Fruit fly (Drosophila melanogaster) whole organism, embryonic: ENCODE data around the gene Srg3.

Experiments used
- Atf-2 ChIP-seq: fragments of 200-800 bp; sonication (Bioruptor generic); optimal IDR thresholded peaks from 2 replicates; lab custom pipeline; 2016; ENCODE audit warnings: missing biosample characterization, missing genetic modification characterization
- CG10209 ChIP-seq: fragments of 200-800 bp; sonication (Bioruptor generic); optimal IDR thresholded peaks from 3 replicates; lab custom pipeline; 2017; ENCODE audit warnings: missing biosample characterization, mild to moderate bottlenecking, missing genetic modification characterization, missing genetic modification reagents
- CG10274 ChIP-seq: fragments of 200-800 bp; sonication (Bioruptor generic); optimal IDR thresholded peaks from 3 replicates; lab custom pipeline; 2017; ENCODE audit warnings: missing biosample characterization, mild to moderate bottlenecking, missing genetic modification characterization
- CG11093 ChIP-seq: fragments of 200-800 bp; sonication (Bioruptor generic); IDR thresholded peaks from 3 replicates; pipeline ENCODE4 v1.3.6; 2022; ENCODE audit warnings: missing biosample characterization, missing genetic modification characterization
- CG11696 ChIP-seq: fragments of 200-800 bp; sonication (Bioruptor generic); IDR thresholded peaks from 2 replicates; pipeline ENCODE4 v1.3.6; 2022; ENCODE audit warnings: missing biosample characterization, missing genetic modification characterization
- CG12391 ChIP-seq: fragments of 200-800 bp; sonication (Bioruptor generic); optimal IDR thresholded peaks from 3 replicates; lab custom pipeline; 2018; ENCODE audit warnings: missing biosample characterization, mild to moderate bottlenecking, missing genetic modification characterization, moderate library complexity
- CG12659 ChIP-seq: fragments of 200-800 bp; sonication (Bioruptor generic); optimal IDR thresholded peaks from 3 replicates; lab custom pipeline; 2017; ENCODE audit warnings: mild to moderate bottlenecking, missing biosample characterization, missing genetic modification reagents, missing genetic modification characterization
- CG13894 ChIP-seq: fragments of 200-800 bp; sonication (Bioruptor generic); optimal IDR thresholded peaks from 3 replicates; lab custom pipeline; 2018; ENCODE audit warnings: missing biosample characterization, mild to moderate bottlenecking, missing genetic modification characterization, moderate library complexity
- CG14710 ChIP-seq: fragments of 200-800 bp; sonication (Bioruptor generic); optimal IDR thresholded peaks from 3 replicates; lab custom pipeline; 2019; ENCODE audit warnings: missing biosample characterization, mild to moderate bottlenecking, missing genetic modification characterization, moderate library complexity
- CG15073 ChIP-seq: fragments of 200-800 bp; sonication (Bioruptor generic); optimal IDR thresholded peaks from 2 replicates; lab custom pipeline; 2016; ENCODE audit warnings: missing biosample characterization, missing genetic modification characterization
- CG17912 ChIP-seq: fragments of 200-800 bp; sonication (Bioruptor generic); optimal IDR thresholded peaks from 2 replicates; lab custom pipeline; 2018; ENCODE audit warnings: missing biosample characterization, mild to moderate bottlenecking, missing genetic modification characterization
- CG2120 ChIP-seq: fragments of 200-800 bp; sonication (Bioruptor generic); optimal IDR thresholded peaks from 3 replicates; lab custom pipeline; 2016; ENCODE audit warnings: missing biosample characterization, missing genetic modification characterization
- CG2129 ChIP-seq: fragments of 200-800 bp; sonication (Bioruptor generic); IDR thresholded peaks from 2 replicates; pipeline ENCODE4 v1.3.6; 2022; ENCODE audit warnings: missing biosample characterization, missing genetic modification characterization; ENCODE audit not compliant: partially characterized antibody
- CG33213 ChIP-seq: fragments of 200-800 bp; sonication (Bioruptor generic); optimal IDR thresholded peaks from 3 replicates; lab custom pipeline; 2016; ENCODE audit warnings: missing biosample characterization, missing genetic modification characterization
- CG3726 ChIP-seq: fragments of 200-800 bp; sonication (Bioruptor generic); IDR thresholded peaks from 3 replicates; pipeline ENCODE4, ENCODE4 v1.3.6; 2022; ENCODE audit warnings: missing biosample characterization, missing genetic modification characterization
- CG4282 ChIP-seq: fragments of 200-800 bp; sonication (Bioruptor generic); optimal IDR thresholded peaks from 2 replicates; lab custom pipeline; 2016; ENCODE audit warnings: missing biosample characterization, missing genetic modification characterization
- CG4360 ChIP-seq: fragments of 200-800 bp; sonication (Bioruptor generic); IDR thresholded peaks from 2 replicates; pipeline ENCODE4 v1.3.6; 2022; ENCODE audit warnings: missing biosample characterization, missing genetic modification characterization
- CG4707 ChIP-seq: fragments of 200-800 bp; sonication (Bioruptor generic); optimal IDR thresholded peaks from 2 replicates; lab custom pipeline; 2018; ENCODE audit warnings: missing biosample characterization, mild to moderate bottlenecking, missing genetic modification characterization, moderate library complexity
- CG6272 ChIP-seq: fragments of 200-800 bp; sonication (Bioruptor generic); IDR thresholded peaks from 2 replicates; pipeline ENCODE4 v1.3.6; 2022; ENCODE audit warnings: missing biosample characterization, missing genetic modification characterization
- CG9727 ChIP-seq: fragments of 200-800 bp; sonication (Bioruptor generic); optimal IDR thresholded peaks from 3 replicates; lab custom pipeline; 2017; ENCODE audit warnings: missing biosample characterization, mild to moderate bottlenecking, missing genetic modification characterization
- CHES-1-like ChIP-seq: fragments of 200-800 bp; sonication (Bioruptor generic); optimal IDR thresholded peaks from 2 replicates; lab custom pipeline; 2016; ENCODE audit warnings: missing biosample characterization, missing genetic modification characterization
- Dip2 ChIP-seq: fragments of 200-800 bp; sonication (Bioruptor generic); IDR thresholded peaks from 2 replicates; pipeline ENCODE4 v1.3.6; 2022; ENCODE audit warnings: missing biosample characterization, missing genetic modification characterization
- Dip3 ChIP-seq: fragments of 200-800 bp; sonication (Bioruptor generic); optimal IDR thresholded peaks from 3 replicates; lab custom pipeline; 2016; ENCODE audit warnings: missing biosample characterization, missing genetic modification characterization
- Fer1 ChIP-seq: fragments of 200-800 bp; sonication (Bioruptor generic); optimal IDR thresholded peaks from 2 replicates; lab custom pipeline; 2017; ENCODE audit warnings: missing biosample characterization, mild to moderate bottlenecking, missing genetic modification characterization
- HLHmδ ChIP-seq: fragments of 200-800 bp; sonication (Bioruptor generic); optimal IDR thresholded peaks from 2 replicates; lab custom pipeline; 2018; ENCODE audit warnings: missing biosample characterization, mild to moderate bottlenecking, missing genetic modification characterization, moderate library complexity
- Hmx ChIP-seq: fragments of 200-800 bp; sonication (Bioruptor generic); optimal IDR thresholded peaks from 2 replicates; lab custom pipeline; 2016; ENCODE audit warnings: missing biosample characterization, missing genetic modification characterization
- Jarid2 ChIP-seq: fragments of 200-800 bp; sonication (Bioruptor generic); optimal IDR thresholded peaks from 3 replicates; lab custom pipeline; 2017; ENCODE audit warnings: mild to moderate bottlenecking, missing biosample characterization, missing genetic modification reagents, missing genetic modification characterization
- Kr ChIP-seq: fragments of 200-800 bp; sonication (Bioruptor generic); optimal IDR thresholded peaks from 2 replicates; lab custom pipeline; 2017; ENCODE audit warnings: missing biosample characterization, mild to moderate bottlenecking, missing genetic modification characterization
- Pdp1 ChIP-seq, 2 experiments: fragments of 200-800 bp; sonication (Bioruptor generic); optimal IDR thresholded peaks; 3 replicates each; lab custom pipeline; 2016; ENCODE audit warnings: missing biosample characterization in 2 of 2, missing genetic modification characterization in 2 of 2, mild to moderate bottlenecking in 1 of 2, moderate library complexity in 1 of 2
- Ravus ChIP-seq: fragments of 200-800 bp; sonication (Bioruptor generic); IDR thresholded peaks from 2 replicates; pipeline ENCODE4 v1.3.6; 2022; ENCODE audit warnings: missing biosample characterization, missing genetic modification characterization
- Stat92E ChIP-seq, 3 experiments: fragments of >200 bp in 2 of 3; fragments of 200-800 bp in 1 of 3; sonication (Bioruptor generic) in 1 of 3; optimal IDR thresholded peaks; 2 replicates each; lab custom pipeline; 2017 to 2019; ENCODE audit warnings: missing biosample characterization in 3 of 3, missing genetic modification characterization in 3 of 3, mild to moderate bottlenecking in 1 of 3, moderate library complexity in 1 of 3
- chn ChIP-seq: fragments of 200-800 bp; sonication (Bioruptor generic); optimal IDR thresholded peaks from 2 replicates; lab custom pipeline; 2016; ENCODE audit warnings: missing biosample characterization, missing genetic modification characterization
- crc ChIP-seq: fragments of 200-800 bp; sonication (Bioruptor generic); optimal IDR thresholded peaks from 2 replicates; lab custom pipeline; 2016; ENCODE audit warnings: missing biosample characterization, missing genetic modification characterization
- dan ChIP-seq: fragments of 200-800 bp; sonication (Bioruptor generic); IDR thresholded peaks from 2 replicates; pipeline ENCODE4 v1.3.6; 2022; ENCODE audit warnings: missing biosample characterization, missing genetic modification characterization
- grau ChIP-seq: fragments of 200-800 bp; optimal IDR thresholded peaks from 3 replicates; lab custom pipeline; 2019; ENCODE audit warnings: missing biosample characterization, mild to moderate bottlenecking, missing genetic modification characterization, moderate library complexity
- hbn ChIP-seq: fragments of 200-800 bp; sonication (Bioruptor generic); IDR thresholded peaks from 2 replicates; pipeline ENCODE4 v1.3.6; 2022; ENCODE audit warnings: missing biosample characterization, missing genetic modification characterization; ENCODE audit not compliant: partially characterized antibody
- hth ChIP-seq: fragments of >200 bp; optimal IDR thresholded peaks from 2 replicates; lab custom pipeline; 2017; ENCODE audit warnings: inconsistent platforms
- ind ChIP-seq: fragments of 200-800 bp; sonication (Bioruptor generic); optimal IDR thresholded peaks from 3 replicates; lab custom pipeline; 2016; ENCODE audit warnings: missing biosample characterization, missing genetic modification characterization
- jing ChIP-seq: fragments of 200-800 bp; sonication (Bioruptor generic); optimal IDR thresholded peaks from 2 replicates; lab custom pipeline; 2018; ENCODE audit warnings: missing biosample characterization, mild to moderate bottlenecking, missing genetic modification characterization
- klu ChIP-seq: fragments of 200-800 bp; sonication (Bioruptor generic); IDR thresholded peaks from 2 replicates; pipeline ENCODE4 v1.3.6; 2022; ENCODE audit warnings: missing biosample characterization, missing genetic modification characterization
- lola ChIP-seq, 3 experiments: fragments of >200 bp in 2 of 3; fragments of 200-800 bp in 1 of 3; sonication (Bioruptor generic) in 1 of 3; optimal IDR thresholded peaks; 2 replicates each; lab custom pipeline; 2017 to 2019; ENCODE audit warnings: missing biosample characterization in 3 of 3, missing genetic modification characterization in 3 of 3, mild to moderate bottlenecking in 1 of 3, moderate library complexity in 1 of 3
- lov ChIP-seq, 2 experiments: fragments of 200-800 bp in 1 of 2; fragments of >200 bp in 1 of 2; sonication (Bioruptor generic) in 1 of 2; IDR thresholded peaks in 1 of 2; optimal IDR thresholded peaks in 1 of 2; 2 replicates in 1 of 2; 3 replicates in 1 of 2; pipeline versions ENCODE4 v1.3.6 to Lab custom; 2017 to 2022; ENCODE audit warnings: missing biosample characterization in 1 of 2, missing genetic modification characterization in 1 of 2
- pfk ChIP-seq: fragments of 200-800 bp; sonication (Bioruptor generic); optimal IDR thresholded peaks from 2 replicates; lab custom pipeline; 2018; ENCODE audit warnings: missing biosample characterization, mild to moderate bottlenecking, missing genetic modification characterization, moderate library complexity
- phol ChIP-seq: fragments of 200-800 bp; sonication (Bioruptor generic); optimal IDR thresholded peaks from 3 replicates; lab custom pipeline; 2018; ENCODE audit warnings: missing biosample characterization, mild to moderate bottlenecking, missing genetic modification characterization, moderate library complexity
- pum ChIP-seq: fragments of 200-800 bp; sonication (Bioruptor generic); optimal IDR thresholded peaks from 2 replicates; lab custom pipeline; 2016; ENCODE audit warnings: missing biosample characterization, missing genetic modification characterization
- sisA ChIP-seq: fragments of 200-800 bp; sonication (Bioruptor generic); IDR thresholded peaks from 2 replicates; pipeline ENCODE4 v1.3.6; 2022; ENCODE audit warnings: missing biosample characterization, missing genetic modification characterization
- stwl ChIP-seq: fragments of 200-800 bp; sonication (Bioruptor generic); optimal IDR thresholded peaks from 3 replicates; lab custom pipeline; 2018; ENCODE audit warnings: missing biosample characterization, mild to moderate bottlenecking, missing genetic modification characterization, moderate library complexity
- vvl ChIP-seq: fragments of 200-800 bp; sonication (Bioruptor generic); IDR thresholded peaks from 2 replicates; pipeline ENCODE4 v1.3.6; 2022; ENCODE audit warnings: missing biosample characterization, missing genetic modification characterization

Gene Srg3

dm6 chr3L:9422636-9423419 lies 20.2 kb upstream of the Srg3 start, which contains the start of gene aay (continued):
- TF ChIP-seq CG4707 (GFP tag; lab: Kevin White, UChicago) (peak; percentile 97), CG33213 (peak; percentile 98), CG6272 (GFP tag; lab: Robert Waterston, UW) (peak; percentile 97), CHES-1-like (GFP tag; lab: Kevin White, UChicago) (peak; percentile 97), CG15073 (GFP tag; lab: Kevin White, UChicago) (peak; percentile 88), lov (optimal IDR thresholded peaks at IDR 0.05; lab: Kevin White, UChicago) (peak; percentile 42), lov (GFP tag; IDR thresholded peaks at IDR 0.05; lab: Robert Waterston, UW) (peak; percentile 98), CG17912 (GFP tag; lab: Kevin White, UChicago) (peak; percentile 79), CG12659 (GFP tag; lab: Kevin White, UChicago) (peak; percentile 99), hth (no peak), Dip2 (peak; percentile 42; the same call in 1 of the 2 replicates), Jarid2 (GFP tag; lab: Kevin White, UChicago) (peak; percentile 92), CG3726 (GFP tag; lab: Robert Waterston, UW) (peak; percentile 98), CG2120 (peak; percentile 99), jing (peak; percentile 97), CG2129 (GFP tag; lab: Robert Waterston, UW) (no peak), klu (GFP tag; lab: Robert Waterston, UW) (peak; percentile 97), Kr (GFP tag; lab: Kevin White, UChicago) (peak; percentile 75), CG11093 (GFP tag; lab: Robert Waterston, UW) (peak; percentile 97), pfk (GFP tag; lab: Kevin White, UChicago) (peak; percentile 50), CG9727 (GFP tag; lab: Kevin White, UChicago) (peak; percentile 100), stwl (tag; lab: Kevin White, UChicago) (peak; percentile 88), grau (tag; lab: Kevin White, UChicago) (peak; percentile 99), CG4360 (GFP tag; lab: Robert Waterston, UW) (peak; percentile 84), Stat92E (GFP tag; optimal IDR thresholded peaks at IDR 0.05; lab: Kevin White, UChicago) (peak in 1 of 3 experiments; percentile 99), hbn (GFP tag; lab: Robert Waterston, UW) (no peak), Ravus (GFP tag; lab: Robert Waterston, UW) (peak; percentile 96), CG10209 (GFP tag; lab: Kevin White, UChicago) (peak; percentile 99), ind (peak; percentile 99), CG14710 (peak; percentile 98), phol (tag; lab: Kevin White, UChicago) (peak; percentile 99), Fer1 (peak; percentile 99), CG13894 (tag; lab: Kevin White, UChicago) (peak; percentile 97), HLHmδ (GFP tag; lab: Kevin White, UChicago) (no peak), Atf-2 (GFP tag; lab: Kevin White, UChicago) (peak; percentile 96), vvl (peak; percentile 99), Dip3 (GFP tag; lab: Kevin White, UChicago) (peak; percentile 98), chn (peak; percentile 98), CG12391 (tag; lab: Kevin White, UChicago) (peak; percentile 100), CG11696 (GFP tag; lab: Robert Waterston, UW) (peak; percentile 94), sisA (GFP tag; lab: Robert Waterston, UW) (peak; percentile 98), pum (GFP tag; lab: Kevin White, UChicago) (peak; percentile 96), CG10274 (GFP tag; lab: Kevin White, UChicago) (peak; percentile 92), crc (GFP tag; lab: Kevin White, UChicago) (peak; percentile 94), Pdp1 (GFP tag; optimal IDR thresholded peaks at IDR 0.05; lab: Kevin White, UChicago) (peak; percentile 96 to 98), CG4282 (peak; percentile 92), Hmx (peak; percentile 96), lola (GFP tag; optimal IDR thresholded peaks at IDR 0.05; lab: Kevin White, UChicago) (peak in 1 of 3 experiments; percentile 99), dan (peak; percentile 96)
